Fruit fly (Drosophila melanogaster) whole organism, adult: ENCODE results near the gene LysD.

Experiments used
- CG11617 ChIP-seq: fragments of 200-800 bp; sonication (Bioruptor generic); optimal IDR thresholded peaks from 2 replicates; lab custom pipeline; 2017; ENCODE audit warnings: mild to moderate bottlenecking, missing biosample characterization, missing genetic modification reagents, missing genetic modification characterization
- CG12768 ChIP-seq: fragments of 200-800 bp; sonication (Bioruptor generic); optimal IDR thresholded peaks from 2 replicates; lab custom pipeline; 2017; ENCODE audit warnings: missing biosample characterization, missing genetic modification characterization, mild to moderate bottlenecking, moderate library complexity, missing genetic modification reagents
- CG14711 ChIP-seq: fragments of 200-800 bp; sonication (Bioruptor generic); optimal IDR thresholded peaks from 2 replicates; lab custom pipeline; 2018; ENCODE audit warnings: missing biosample characterization, mild to moderate bottlenecking, missing genetic modification characterization, moderate library complexity
- CG1620 ChIP-seq: fragments of 200-800 bp; sonication (Bioruptor generic); optimal IDR thresholded peaks from 2 replicates; lab custom pipeline; 2016; ENCODE audit warnings: missing biosample characterization, missing genetic modification characterization
- CG33017 ChIP-seq: fragments of 200-800 bp; sonication (Bioruptor generic); optimal IDR thresholded peaks from 2 replicates; lab custom pipeline; 2018; ENCODE audit warnings: missing biosample characterization, mild to moderate bottlenecking, missing genetic modification characterization, moderate library complexity
- CG5204 ChIP-seq: fragments of 200-800 bp; sonication (Bioruptor generic); optimal IDR thresholded peaks from 2 replicates; lab custom pipeline; 2016; ENCODE audit warnings: missing biosample characterization, missing genetic modification characterization
- CG7045 ChIP-seq: fragments of 200-800 bp; sonication (Bioruptor generic); optimal IDR thresholded peaks from 2 replicates; lab custom pipeline; 2017; ENCODE audit warnings: missing biosample characterization, mild to moderate bottlenecking, missing genetic modification characterization
- CG7101 ChIP-seq: fragments of 200-800 bp; sonication (Bioruptor generic); optimal IDR thresholded peaks from 2 replicates; lab custom pipeline; 2018; ENCODE audit warnings: missing biosample characterization, mild to moderate bottlenecking, missing genetic modification characterization, moderate library complexity
- Clk ChIP-seq: fragments of 200-800 bp; sonication (Bioruptor generic); optimal IDR thresholded peaks from 2 replicates; lab custom pipeline; 2017; ENCODE audit warnings: missing biosample characterization, missing genetic modification characterization
- Crg-1 ChIP-seq: fragments of 200-800 bp; sonication (Bioruptor generic); optimal IDR thresholded peaks from 2 replicates; lab custom pipeline; 2016; ENCODE audit warnings: missing biosample characterization, missing genetic modification characterization
- Hr96 ChIP-seq: fragments of 200-800 bp; sonication (Bioruptor generic); optimal IDR thresholded peaks from 2 replicates; lab custom pipeline; 2016; ENCODE audit warnings: missing biosample characterization, missing genetic modification characterization
- Mnt ChIP-seq: fragments of 200-800 bp; sonication (Bioruptor generic); optimal IDR thresholded peaks from 2 replicates; lab custom pipeline; 2016; ENCODE audit warnings: missing biosample characterization, mild to moderate bottlenecking, missing genetic modification characterization
- bab1 ChIP-seq: fragments of 200-800 bp; sonication (Bioruptor generic); optimal IDR thresholded peaks from 3 replicates; lab custom pipeline; 2019; ENCODE audit warnings: missing biosample characterization, mild to moderate bottlenecking, missing genetic modification characterization, moderate library complexity
- cic ChIP-seq: fragments of 200-800 bp; sonication (Bioruptor generic); optimal IDR thresholded peaks from 2 replicates; lab custom pipeline; 2017; ENCODE audit warnings: missing biosample characterization, mild to moderate bottlenecking, missing genetic modification characterization, moderate library complexity
- cnc ChIP-seq, 2 experiments: fragments of >200 bp; optimal IDR thresholded peaks; 2 replicates each; lab custom pipeline; 2017
- kay ChIP-seq: fragments of 200-800 bp; sonication (Bioruptor generic); peaks from one replicate; lab custom pipeline; 2016; ENCODE audit warnings: missing biosample characterization, missing genetic modification characterization, borderline replicate concordance
- ovo ChIP-seq: fragments of 200-800 bp; sonication (Bioruptor generic); optimal IDR thresholded peaks from 2 replicates; lab custom pipeline; 2016; ENCODE audit warnings: missing biosample characterization, missing genetic modification characterization
- pad ChIP-seq: fragments of 200-800 bp; sonication (Bioruptor generic); optimal IDR thresholded peaks from 3 replicates; lab custom pipeline; 2017; ENCODE audit warnings: missing biosample characterization, missing genetic modification characterization, mild to moderate bottlenecking, moderate library complexity, missing genetic modification reagents
- tj ChIP-seq: fragments of 200-800 bp; sonication (Bioruptor generic); optimal IDR thresholded peaks from 3 replicates; lab custom pipeline; 2017; ENCODE audit warnings: missing biosample characterization, mild to moderate bottlenecking, missing genetic modification characterization, moderate library complexity
- toe ChIP-seq: fragments of 200-800 bp; sonication (Bioruptor generic); optimal IDR thresholded peaks from 2 replicates; lab custom pipeline; 2016; ENCODE audit warnings: missing biosample characterization, missing genetic modification characterization

LysD gene

DNA sequence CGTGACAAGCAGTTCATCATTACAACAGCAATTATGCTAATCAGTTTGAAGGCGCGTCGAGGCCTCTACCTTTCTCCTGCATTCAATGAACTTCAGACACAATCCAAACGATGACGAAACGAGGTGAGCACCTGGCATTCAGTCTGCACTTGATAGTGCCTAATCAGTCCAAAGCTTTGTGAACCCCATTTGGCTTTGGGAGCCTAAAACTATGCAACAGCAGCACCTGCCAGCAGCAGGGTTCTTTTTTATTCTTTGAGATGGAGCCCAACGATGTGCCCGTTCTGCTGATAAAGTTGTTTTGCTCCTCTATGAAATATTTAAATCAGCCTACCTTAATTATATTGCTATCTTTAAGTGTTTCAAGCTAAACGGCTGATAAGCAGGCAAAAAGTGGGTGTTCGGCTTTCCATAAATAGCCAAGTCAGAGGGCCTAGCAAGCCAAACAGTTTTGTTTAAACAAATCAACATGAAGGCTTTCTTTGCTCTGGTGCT, 16.4 kb upstream of the LysD start, which contains the start of gene LysS:
Gene LysS, plus strand, starts transcription at position 445 of the 495 bp plus-strand sequence.
- no peak for TF ChIP-seq toe (GFP tag; lab: Kevin White, UChicago)

DNA sequence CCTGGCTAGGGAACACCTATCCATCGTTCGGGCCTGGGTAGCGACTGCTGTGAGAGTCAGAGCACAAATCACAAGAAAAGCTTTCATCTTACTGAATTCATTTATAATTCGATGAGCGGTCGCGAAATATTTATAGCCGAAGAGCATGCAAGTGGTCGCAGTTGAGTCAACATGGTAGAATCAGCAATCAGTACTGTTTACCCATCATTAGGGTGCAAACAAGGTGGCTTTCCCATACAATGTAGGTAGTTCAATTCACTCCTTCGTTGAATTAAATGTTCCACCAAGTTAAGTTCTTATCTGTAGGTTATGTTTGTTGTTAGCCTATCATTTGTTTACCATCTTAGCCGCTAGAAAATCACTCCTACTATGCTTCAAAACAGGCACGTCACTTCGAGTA, 7.6 kb upstream of the LysD start, which contains the start of gene LysP:
Gene LysP, minus strand, starts transcription at position 101 of the 400 bp plus-strand sequence.
- TF ChIP-seq toe (GFP tag; lab: Kevin White, UChicago), result no peak
- no peak for TF ChIP-seq CG33017 (tag; lab: Kevin White, UChicago)
- no peak for TF ChIP-seq Hr96 (GFP tag; lab: Kevin White, UChicago)
- TF ChIP-seq CG1620, result no peak
- no peak for TF ChIP-seq CG11617 (GFP tag; lab: Kevin White, UChicago)
- TF ChIP-seq tj (GFP tag; lab: Kevin White, UChicago), result no peak
- TF ChIP-seq CG12768, result no peak
- no peak for TF ChIP-seq CG7045 (GFP tag; lab: Kevin White, UChicago)
- TF ChIP-seq cnc (optimal IDR thresholded peaks at IDR 0.05; lab: Kevin White, UChicago), result no peak
- TF ChIP-seq pad (GFP tag; lab: Kevin White, UChicago), result no peak
- TF ChIP-seq cic (GFP tag; lab: Kevin White, UChicago), result no peak
- TF ChIP-seq CG7101 (tag; lab: Kevin White, UChicago), result no peak
- no peak for TF ChIP-seq kay (GFP tag; lab: Kevin White, UChicago)
- TF ChIP-seq CG14711 (tag; lab: Kevin White, UChicago), result no peak

- TF ChIP-seq CG5204 (GFP tag; lab: Kevin White, UChicago), result no peak
- no peak for TF ChIP-seq CG7101 (tag; lab: Kevin White, UChicago)
- TF ChIP-seq CG1620, result no peak
- no peak for TF ChIP-seq toe (GFP tag; lab: Kevin White, UChicago)
- TF ChIP-seq Mnt (GFP tag; lab: Kevin White, UChicago), result no peak
- no peak for TF ChIP-seq ovo (GFP tag; lab: Kevin White, UChicago)
- TF ChIP-seq CG14711 (tag; lab: Kevin White, UChicago), result no peak
- no peak for TF ChIP-seq CG11617 (GFP tag; lab: Kevin White, UChicago)
- no peak for TF ChIP-seq pad (GFP tag; lab: Kevin White, UChicago)
- no peak for TF ChIP-seq Clk (GFP tag; lab: Kevin White, UChicago)
Measured at dm6 chr3L:1216460-1216859, 5.5 kb upstream of the LysD start.

DNA sequence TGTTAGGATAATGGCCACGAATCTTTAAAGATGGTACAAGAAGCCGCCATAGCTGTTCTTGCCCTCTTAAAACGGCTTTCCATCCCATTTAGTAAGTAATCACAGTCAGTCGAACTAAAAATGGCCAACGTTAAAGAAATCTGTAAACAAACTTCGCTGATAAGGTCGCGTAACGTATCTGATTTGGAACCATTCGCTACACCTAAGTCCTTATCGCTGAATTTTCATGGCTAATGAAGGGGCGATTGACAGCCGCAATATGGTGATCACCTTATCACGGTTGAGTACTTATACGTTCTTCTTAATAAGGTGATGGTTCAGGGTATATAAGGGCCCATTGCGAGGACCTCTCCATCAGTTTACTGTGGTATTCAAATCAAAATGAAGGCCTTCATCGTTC, 1.6 kb upstream of the LysD start, which contains the start of gene LysE:
Gene LysE, plus strand, starts transcription at position 257 of the 400 bp plus-strand sequence.
- TF ChIP-seq CG5204 (GFP tag; lab: Kevin White, UChicago), result no peak
- no peak for TF ChIP-seq cic (GFP tag; lab: Kevin White, UChicago)
- TF ChIP-seq CG12768, result no peak
- no peak for TF ChIP-seq toe (GFP tag; lab: Kevin White, UChicago)
- TF ChIP-seq CG11617 (GFP tag; lab: Kevin White, UChicago), result no peak
- TF ChIP-seq pad (GFP tag; lab: Kevin White, UChicago), result no peak
- TF ChIP-seq Crg-1, result no peak
- no peak for TF ChIP-seq CG1620
- no peak for TF ChIP-seq cnc (optimal IDR thresholded peaks at IDR 0.05; lab: Kevin White, UChicago)
- no peak for TF ChIP-seq CG14711 (tag; lab: Kevin White, UChicago)
- TF ChIP-seq bab1 (GFP tag; lab: Kevin White, UChicago), result no peak
- no peak for TF ChIP-seq tj (GFP tag; lab: Kevin White, UChicago)
- TF ChIP-seq Clk (GFP tag; lab: Kevin White, UChicago), result no peak

dm6 chr3L:1212113-1212512, 1.1 kb upstream of the LysD start:
- TF ChIP-seq CG7045 (GFP tag; lab: Kevin White, UChicago) (no peak), tj (GFP tag; lab: Kevin White, UChicago) (no peak), CG5204 (GFP tag; lab: Kevin White, UChicago) (no peak), CG14711 (tag; lab: Kevin White, UChicago) (no peak), bab1 (GFP tag; lab: Kevin White, UChicago) (no peak), cnc (optimal IDR thresholded peaks at IDR 0.05; lab: Kevin White, UChicago) (no peak), pad (GFP tag; lab: Kevin White, UChicago) (no peak)

- TF ChIP-seq cic (GFP tag; lab: Kevin White, UChicago) (no peak), Hr96 (GFP tag; lab: Kevin White, UChicago) (no peak), ovo (GFP tag; lab: Kevin White, UChicago) (no peak), kay (GFP tag; lab: Kevin White, UChicago) (no peak), bab1 (GFP tag; lab: Kevin White, UChicago) (no peak), CG11617 (GFP tag; lab: Kevin White, UChicago) (no peak), Crg-1 (no peak)
Measured at dm6 chr3L:1208206-1208605, 2.8 kb downstream of the LysD start.

DNA sequence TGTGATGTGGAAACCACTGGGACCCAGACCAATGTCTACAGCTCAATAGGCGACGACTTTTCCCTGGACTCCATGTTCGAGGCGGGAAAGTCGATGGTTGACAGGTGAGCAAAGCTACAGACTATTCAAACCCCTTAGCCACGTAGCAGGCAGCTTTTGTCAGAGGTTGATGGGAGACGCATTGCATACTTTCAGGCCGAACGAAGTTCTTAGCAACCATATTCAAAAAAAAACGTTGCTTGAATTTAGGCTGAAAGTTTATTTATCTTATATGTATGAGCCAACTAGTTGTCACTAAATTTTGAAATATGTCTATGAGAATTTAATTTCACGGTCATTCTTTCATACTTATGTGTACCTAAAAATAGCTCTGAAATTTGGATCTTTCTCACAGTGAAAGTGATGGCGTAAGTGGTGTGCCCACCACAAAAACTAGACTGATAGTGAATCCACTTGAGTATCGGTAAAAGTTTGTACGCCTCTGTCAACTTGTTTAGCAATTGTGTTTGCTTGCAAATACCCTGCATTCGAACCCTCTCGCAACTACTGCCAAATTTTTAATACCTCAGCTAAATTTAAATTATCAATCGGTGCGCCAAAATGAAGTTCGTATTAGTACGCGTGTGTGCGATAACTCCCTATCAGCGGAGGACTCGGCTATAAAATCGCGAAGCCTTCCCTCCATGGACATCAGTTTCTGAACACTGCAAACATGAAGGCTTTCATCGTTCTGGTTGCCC, 4.1 kb downstream of the LysD start, which contains the start of gene LysB:
Gene LysB, plus strand, starts transcription at position 690 of the 740 bp plus-strand sequence.
- TF ChIP-seq Clk (GFP tag; lab: Kevin White, UChicago) (no peak), CG7045 (GFP tag; lab: Kevin White, UChicago) (no peak), toe (GFP tag; lab: Kevin White, UChicago) (no peak), CG12768 (no peak)
